Worm (Caenorhabditis elegans) whole organism, L3 larva: ENCODE data around the gene W01A11.1.

ENCODE experiments used
- aly-2 ChIP-seq: fragments of 150-350 bp; optimal IDR thresholded peaks from 2 replicates; lab custom pipeline; 2014; ENCODE audit warnings: missing biosample characterization, missing genetic modification characterization
- ama-1 ChIP-seq: fragments of 150-350 bp; optimal IDR thresholded peaks from 2 replicates; lab custom pipeline; 2018
- ceh-82 ChIP-seq: fragments of 150-350 bp; optimal IDR thresholded peaks from 2 replicates; lab custom pipeline; 2014; ENCODE audit warnings: missing biosample characterization, missing genetic modification characterization
- ceh-9 ChIP-seq: sonication (generic microtip); optimal IDR thresholded peaks from 2 replicates; lab custom pipeline; 2018; ENCODE audit warnings: missing biosample characterization, missing genetic modification characterization
- fkh-10 ChIP-seq: sonication (generic microtip); optimal IDR thresholded peaks from 2 replicates; lab custom pipeline; 2017; ENCODE audit warnings: missing biosample characterization, missing genetic modification reagents, missing genetic modification characterization
- lsy-12 ChIP-seq: sonication (generic microtip); optimal IDR thresholded peaks from 2 replicates; lab custom pipeline; 2016; ENCODE audit warnings: mild to moderate bottlenecking, missing genetic modification characterization, missing compliant biosample characterization
- mdl-1 ChIP-seq: fragments of 150-350 bp; optimal IDR thresholded peaks from 2 replicates; lab custom pipeline; 2014; ENCODE audit warnings: missing biosample characterization, missing genetic modification characterization
- nhr-12 ChIP-seq: fragments of 150-350 bp; optimal IDR thresholded peaks from 2 replicates; lab custom pipeline; 2014; ENCODE audit warnings: missing biosample characterization, missing genetic modification characterization
- nhr-77 ChIP-seq: fragments of 150-350 bp; optimal IDR thresholded peaks from 2 replicates; lab custom pipeline; 2014; ENCODE audit warnings: missing biosample characterization, missing genetic modification characterization
- pqm-1 ChIP-seq: fragments of 150-350 bp; optimal IDR thresholded peaks from 2 replicates; lab custom pipeline; 2017; ENCODE audit warnings: missing biosample characterization, missing genetic modification characterization, inconsistent platforms
- unc-39 ChIP-seq: sonication (generic microtip); optimal IDR thresholded peaks from 4 replicates; lab custom pipeline; 2017; ENCODE audit warnings: missing biosample characterization, missing genetic modification characterization
- unc-62 ChIP-seq: fragments of 150-350 bp; sonication (generic microtip); optimal IDR thresholded peaks from 4 replicates; lab custom pipeline; 2014; ENCODE audit warnings: missing biosample characterization, missing genetic modification reagents, missing genetic modification characterization

- no peak for TF ChIP-seq nhr-77 (tag; lab: Kevin White, UChicago)
- TF ChIP-seq ceh-82 (tag; lab: Kevin White, UChicago): no peak
- no peak for TF ChIP-seq lsy-12
- no peak for TF ChIP-seq fkh-10 (GFP tag; lab: Kevin White, UChicago)
- TF ChIP-seq aly-2: no peak
- no peak for TF ChIP-seq pqm-1 (tag; lab: Kevin White, UChicago)
- TF ChIP-seq mdl-1 (tag; lab: Kevin White, UChicago): no peak
- TF ChIP-seq ama-1 (lab: Kevin White, UChicago): no peak
- no peak for TF ChIP-seq unc-39
- no peak for TF ChIP-seq unc-62 (GFP tag; lab: Kevin White, UChicago)
- no peak for TF ChIP-seq ceh-9 (tag; lab: Kevin White, UChicago)
- no peak for TF ChIP-seq nhr-12
Observed at ce11 chrV:6462606-6463005, 36.4 kb upstream of the W01A11.1 start.
